Fruit fly (Drosophila melanogaster) whole organism, embryonic: Measurements from ENCODE around the gene slf.

ENCODE experiments used
- Blimp-1 ChIP-seq: fragments of 200-800 bp; sonication (Bioruptor generic); optimal IDR thresholded peaks from 3 replicates; lab custom pipeline; 2018; ENCODE audit warnings: missing biosample characterization, missing genetic modification characterization, mild to moderate bottlenecking, moderate library complexity, missing genetic modification reagents
- CG10431 ChIP-seq: fragments of 200-800 bp; sonication (Bioruptor generic); optimal IDR thresholded peaks from 3 replicates; lab custom pipeline; 2018; ENCODE audit warnings: missing biosample characterization, mild to moderate bottlenecking, missing genetic modification characterization
- CG12236 ChIP-seq: fragments of 200-800 bp; sonication (Bioruptor generic); optimal IDR thresholded peaks from 2 replicates; lab custom pipeline; 2016; ENCODE audit warnings: missing biosample characterization, missing genetic modification characterization
- CG13424 ChIP-seq: fragments of 200-800 bp; sonication (Bioruptor generic); optimal IDR thresholded peaks from 2 replicates; lab custom pipeline; 2019; ENCODE audit warnings: missing biosample characterization, mild to moderate bottlenecking, missing genetic modification characterization, moderate library complexity
- CG13624 ChIP-seq: fragments of 200-800 bp; sonication (Bioruptor generic); optimal IDR thresholded peaks from 2 replicates; lab custom pipeline; 2016; ENCODE audit warnings: missing biosample characterization, missing genetic modification characterization
- CG14014 ChIP-seq: fragments of 200-800 bp; sonication (Bioruptor generic); IDR thresholded peaks from 2 replicates; pipeline ENCODE4 v1.3.6; 2022; ENCODE audit warnings: missing biosample characterization, missing genetic modification characterization
- CG17186 ChIP-seq: fragments of 200-800 bp; sonication (Bioruptor generic); optimal IDR thresholded peaks from 3 replicates; lab custom pipeline; 2017; ENCODE audit warnings: missing biosample characterization, missing genetic modification reagents, missing genetic modification characterization
- CG17802 ChIP-seq: fragments of 200-800 bp; sonication (Bioruptor generic); optimal IDR thresholded peaks from 2 replicates; lab custom pipeline; 2018; ENCODE audit warnings: missing biosample characterization, mild to moderate bottlenecking, missing genetic modification characterization, moderate library complexity
- CG18262 ChIP-seq: fragments of 200-800 bp; optimal IDR thresholded peaks from 3 replicates; lab custom pipeline; 2019; ENCODE audit warnings: missing biosample characterization, mild to moderate bottlenecking, missing genetic modification characterization, moderate library complexity
- CG18619 ChIP-seq: fragments of 200-800 bp; sonication (Bioruptor generic); optimal IDR thresholded peaks from 3 replicates; lab custom pipeline; 2017; ENCODE audit warnings: missing biosample characterization, mild to moderate bottlenecking, missing genetic modification characterization
- CG3726 ChIP-seq: fragments of 200-800 bp; sonication (Bioruptor generic); IDR thresholded peaks from 3 replicates; pipeline ENCODE4, ENCODE4 v1.3.6; 2022; ENCODE audit warnings: missing biosample characterization, missing genetic modification characterization
- CG3838 ChIP-seq: fragments of 200-800 bp; sonication (Bioruptor generic); optimal IDR thresholded peaks from 3 replicates; lab custom pipeline; 2016; ENCODE audit warnings: missing biosample characterization, missing genetic modification characterization
- CG4360 ChIP-seq: fragments of 200-800 bp; sonication (Bioruptor generic); IDR thresholded peaks from 2 replicates; pipeline ENCODE4 v1.3.6; 2022; ENCODE audit warnings: missing biosample characterization, missing genetic modification characterization
- CG6654 ChIP-seq: fragments of 200-800 bp; sonication (Bioruptor generic); optimal IDR thresholded peaks from 2 replicates; lab custom pipeline; 2017; ENCODE audit warnings: missing biosample characterization, mild to moderate bottlenecking, missing genetic modification characterization
- CG7745 ChIP-seq: fragments of 200-800 bp; sonication (Bioruptor generic); optimal IDR thresholded peaks from 2 replicates; lab custom pipeline; 2018; ENCODE audit warnings: missing biosample characterization, mild to moderate bottlenecking, missing genetic modification characterization, moderate library complexity
- CG9876 ChIP-seq: fragments of 200-800 bp; sonication (Bioruptor generic); optimal IDR thresholded peaks from 2 replicates; lab custom pipeline; 2016; ENCODE audit warnings: missing biosample characterization, missing genetic modification characterization
- CG9932 ChIP-seq: fragments of 200-800 bp; sonication (Bioruptor generic); IDR thresholded peaks from 2 replicates; pipeline ENCODE4 v1.3.6; 2022; ENCODE audit warnings: missing biosample characterization, missing genetic modification characterization
- Doc2 ChIP-seq: fragments of 200-800 bp; sonication (Bioruptor generic); IDR thresholded peaks from 2 replicates; pipeline ENCODE4 v1.3.6; 2022; ENCODE audit warnings: missing biosample characterization, missing genetic modification characterization
- Gug ChIP-seq: fragments of 200-800 bp; sonication (Bioruptor generic); IDR thresholded peaks from 4 replicates; pipeline ENCODE4 v1.3.6; 2022; ENCODE audit warnings: missing biosample characterization, missing genetic modification characterization
- MESR4 ChIP-seq: fragments of 200-800 bp; sonication (Bioruptor generic); optimal IDR thresholded peaks from 2 replicates; lab custom pipeline; 2018; ENCODE audit warnings: missing biosample characterization, mild to moderate bottlenecking, missing genetic modification characterization, moderate library complexity
- Mes4 ChIP-seq: fragments of 200-800 bp; sonication (Bioruptor generic); optimal IDR thresholded peaks from 2 replicates; lab custom pipeline; 2016; ENCODE audit warnings: missing biosample characterization, missing genetic modification characterization
- Myb ChIP-seq: fragments of 200-800 bp; sonication (Bioruptor generic); optimal IDR thresholded peaks from 2 replicates; lab custom pipeline; 2016; ENCODE audit warnings: missing biosample characterization, missing genetic modification characterization
- NC2β ChIP-seq: fragments of 200-800 bp; sonication (Bioruptor generic); optimal IDR thresholded peaks from 2 replicates; lab custom pipeline; 2016; ENCODE audit warnings: missing biosample characterization, missing genetic modification characterization
- NK7.1 ChIP-seq: fragments of 200-800 bp; sonication (Bioruptor generic); optimal IDR thresholded peaks from 3 replicates; lab custom pipeline; 2016; ENCODE audit warnings: missing biosample characterization, missing genetic modification characterization
- Nf-YA ChIP-seq: fragments of 200-800 bp; sonication (Bioruptor generic); IDR thresholded peaks from 2 replicates; pipeline ENCODE4 v1.3.6; 2022; ENCODE audit warnings: missing biosample characterization, missing genetic modification characterization
- Oli ChIP-seq: fragments of 200-800 bp; sonication (Bioruptor generic); optimal IDR thresholded peaks from 2 replicates; lab custom pipeline; 2018; ENCODE audit warnings: missing biosample characterization, mild to moderate bottlenecking, missing genetic modification characterization, moderate library complexity
- Optix ChIP-seq: fragments of 200-800 bp; sonication (Bioruptor generic); IDR thresholded peaks from 3 replicates; pipeline ENCODE4 v1.3.6; 2022; ENCODE audit warnings: missing biosample characterization, missing genetic modification characterization
- Side ChIP-seq: fragments of 200-800 bp; sonication (Bioruptor generic); optimal IDR thresholded peaks from 2 replicates; lab custom pipeline; 2016; ENCODE audit warnings: missing biosample characterization, missing genetic modification characterization
- Usf ChIP-seq: fragments of 200-800 bp; sonication (Bioruptor generic); optimal IDR thresholded peaks from 2 replicates; lab custom pipeline; 2017; ENCODE audit warnings: missing genotype, missing biosample characterization, missing genetic modification characterization
- chn ChIP-seq: fragments of 200-800 bp; sonication (Bioruptor generic); optimal IDR thresholded peaks from 2 replicates; lab custom pipeline; 2016; ENCODE audit warnings: missing biosample characterization, missing genetic modification characterization
- dimm ChIP-seq: fragments of 200-800 bp; sonication (Bioruptor generic); IDR thresholded peaks from 2 replicates; pipeline ENCODE4 v1.3.6; 2022; ENCODE audit warnings: missing biosample characterization, missing genetic modification characterization
- dmrt99B ChIP-seq: fragments of 200-800 bp; sonication (Bioruptor generic); optimal IDR thresholded peaks from 2 replicates; lab custom pipeline; 2018; ENCODE audit warnings: missing biosample characterization, mild to moderate bottlenecking, missing genetic modification characterization, moderate library complexity
- fd102C ChIP-seq: fragments of 200-800 bp; sonication (Bioruptor generic); optimal IDR thresholded peaks from 2 replicates; lab custom pipeline; 2018; ENCODE audit warnings: missing biosample characterization, mild to moderate bottlenecking, missing genetic modification characterization, moderate library complexity
- fd64A ChIP-seq: fragments of 200-800 bp; sonication (Bioruptor generic); optimal IDR thresholded peaks from 3 replicates; lab custom pipeline; 2018; ENCODE audit warnings: missing biosample characterization, mild to moderate bottlenecking, missing genetic modification characterization
- hb ChIP-seq: fragments of 200-800 bp; sonication (Bioruptor generic); IDR thresholded peaks from 3 replicates; pipeline ENCODE4 v1.3.6; 2022; ENCODE audit warnings: missing biosample characterization, missing genetic modification characterization; ENCODE audit not compliant: partially characterized antibody
- onecut ChIP-seq: fragments of 200-800 bp; sonication (Bioruptor generic); IDR thresholded peaks from 2 replicates; pipeline ENCODE4 v1.3.6; 2022; ENCODE audit warnings: missing biosample characterization, missing genetic modification characterization
- pb ChIP-seq: fragments of 200-800 bp; sonication (Bioruptor generic); optimal IDR thresholded peaks from 3 replicates; lab custom pipeline; 2016; ENCODE audit warnings: missing biosample characterization, missing genetic modification characterization
- phol ChIP-seq: fragments of 200-800 bp; sonication (Bioruptor generic); optimal IDR thresholded peaks from 3 replicates; lab custom pipeline; 2018; ENCODE audit warnings: missing biosample characterization, mild to moderate bottlenecking, missing genetic modification characterization, moderate library complexity
- prd ChIP-seq, 3 experiments: fragments of >200 bp in 2 of 3; fragments of 200-800 bp in 1 of 3; sonication (Bioruptor generic) in 1 of 3; optimal IDR thresholded peaks in 2 of 3; IDR thresholded peaks in 1 of 3; 2 replicates in 2 of 3; 3 replicates in 1 of 3; pipeline versions ENCODE4 v1.3.6 to Lab custom; 2017 to 2022; ENCODE audit warnings: missing biosample characterization in 1 of 3, missing genetic modification characterization in 1 of 3
- rib ChIP-seq: fragments of 200-800 bp; sonication (Bioruptor generic); IDR thresholded peaks from 2 replicates; pipeline ENCODE4 v1.3.6; 2022; ENCODE audit warnings: missing biosample characterization, missing genetic modification characterization
- sim ChIP-seq: fragments of 200-800 bp; sonication (Bioruptor generic); IDR thresholded peaks from 2 replicates; pipeline ENCODE4 v1.3.6; 2022; ENCODE audit warnings: missing biosample characterization, missing genetic modification characterization
- slbo ChIP-seq: fragments of 200-800 bp; sonication (Bioruptor generic); IDR thresholded peaks from 2 replicates; pipeline ENCODE4 v1.3.6; 2022; ENCODE audit warnings: missing biosample characterization, missing genetic modification characterization
- toy ChIP-seq: fragments of 200-800 bp; sonication (Bioruptor generic); IDR thresholded peaks from 2 replicates; pipeline ENCODE4 v1.3.6; 2022; ENCODE audit warnings: missing biosample characterization, missing genetic modification characterization
- trh ChIP-seq: fragments of 200-800 bp; sonication (Bioruptor generic); optimal IDR thresholded peaks from 2 replicates; lab custom pipeline; 2016; ENCODE audit warnings: missing biosample characterization, missing genetic modification characterization
- tup ChIP-seq: fragments of 200-800 bp; sonication (Bioruptor generic); optimal IDR thresholded peaks from 2 replicates; lab custom pipeline; 2016; ENCODE audit warnings: missing biosample characterization, mild to moderate bottlenecking, missing genetic modification characterization, moderate library complexity
- unpg ChIP-seq: fragments of 200-800 bp; sonication (Bioruptor generic); optimal IDR thresholded peaks from 3 replicates; lab custom pipeline; 2018; ENCODE audit warnings: missing biosample characterization, mild to moderate bottlenecking, missing genetic modification characterization, moderate library complexity
- zf30C ChIP-seq: fragments of 200-800 bp; sonication (Bioruptor generic); optimal IDR thresholded peaks from 3 replicates; lab custom pipeline; 2018; ENCODE audit warnings: missing biosample characterization, mild to moderate bottlenecking, missing genetic modification characterization

Gene slf

dm6 chr2L:4810697-4811490, 9.2 kb upstream of the slf start (continued):
- TF ChIP-seq CG18262 (tag; lab: Kevin White, UChicago): peak; percentile 81
- TF ChIP-seq chn (GFP tag; lab: Kevin White, UChicago): peak; percentile 29
- peak; percentile 19; the same call in 1 of the 2 replicates for TF ChIP-seq onecut
- TF ChIP-seq CG3838 (GFP tag; lab: Kevin White, UChicago): no peak
- no peak for TF ChIP-seq Gug
- TF ChIP-seq CG3726 (GFP tag; lab: Robert Waterston, UW): no peak
- TF ChIP-seq slbo (GFP tag; lab: Robert Waterston, UW): peak; percentile 71
- peak; percentile 17 for TF ChIP-seq trh (GFP tag; lab: Kevin White, UChicago)
- peak; percentile 56 for TF ChIP-seq CG10431 (GFP tag; lab: Kevin White, UChicago)
- no peak for TF ChIP-seq prd (optimal IDR thresholded peaks at IDR 0.05; lab: Kevin White, UChicago)
- TF ChIP-seq prd (GFP tag; IDR thresholded peaks at IDR 0.05; lab: Robert Waterston, UW): no peak; the same call in 2 of the 3 replicates
- no peak for TF ChIP-seq zf30C (GFP tag; lab: Kevin White, UChicago)
- TF ChIP-seq, all 482 proteins: peak for 221

DNA sequence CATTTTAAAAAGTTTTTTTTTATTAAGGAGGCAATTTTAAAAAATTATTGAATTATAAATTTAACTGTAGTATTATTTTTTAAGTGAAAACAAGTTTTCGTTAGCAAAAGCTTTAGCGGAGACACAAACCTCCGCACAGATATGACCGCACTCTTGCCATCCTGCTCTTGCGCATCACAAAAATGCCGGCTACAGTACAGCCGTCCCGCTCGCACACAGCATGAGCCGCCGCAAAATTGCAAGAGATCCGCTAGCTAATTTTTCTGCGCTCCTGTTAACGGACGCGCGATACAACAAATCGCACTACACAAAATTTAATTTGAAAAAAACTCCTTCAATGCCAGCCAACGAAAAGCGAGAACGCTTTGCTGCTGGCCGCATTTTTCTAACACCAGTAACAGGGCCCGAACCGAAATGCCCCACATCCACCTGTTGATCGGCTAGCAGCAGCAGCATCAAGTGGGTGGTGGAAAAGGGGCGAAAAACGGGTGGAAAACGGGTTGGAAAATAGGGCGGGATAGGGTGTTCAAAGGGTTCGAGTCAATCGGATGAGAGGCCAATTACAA, 8.4 kb upstream of the slf start:
- TF ChIP-seq Usf (GFP tag; lab: Kevin White, UChicago) (no peak), MESR4 (GFP tag; lab: Kevin White, UChicago) (no peak), CG12236 (GFP tag; lab: Kevin White, UChicago) (no peak), fd102C (GFP tag; lab: Kevin White, UChicago) (no peak), CG7745 (peak; percentile 67), Oli (peak; percentile 6), CG9932 (GFP tag; lab: Robert Waterston, UW) (peak; percentile 56; the same call in 1 of the 2 replicates), Nf-YA (GFP tag; lab: Robert Waterston, UW) (peak; percentile 31; the same call in 1 of the 2 replicates), Doc2 (GFP tag; lab: Robert Waterston, UW) (no peak), CG13424 (tag; lab: Kevin White, UChicago) (peak; percentile 63), CG13624 (peak; percentile 44), tup (peak; percentile 19), dimm (GFP tag; lab: Robert Waterston, UW) (no peak), Blimp-1 (GFP tag; lab: Kevin White, UChicago) (peak; percentile 52), sim (GFP tag; lab: Robert Waterston, UW) (no peak), Optix (GFP tag; lab: Robert Waterston, UW) (no peak), CG6654 (GFP tag; lab: Kevin White, UChicago) (no peak), rib (peak; percentile 66; the same call in 1 of the 2 replicates), unpg (peak; percentile 52), hb (no peak), pb (no peak), CG9876 (GFP tag; lab: Kevin White, UChicago) (no peak), fd64A (GFP tag; lab: Kevin White, UChicago) (no peak), Myb (no peak), CG17186 (GFP tag; lab: Kevin White, UChicago) (no peak), CG17802 (tag; lab: Kevin White, UChicago) (peak; percentile 15), CG14014 (peak; percentile 50; the same call in 1 of the 2 replicates), phol (peak; percentile 38), NK7.1 (GFP tag; lab: Kevin White, UChicago) (no peak), CG18619 (GFP tag; lab: Kevin White, UChicago) (peak; percentile 25), Mes4 (no peak), Side (GFP tag; lab: Kevin White, UChicago) (peak; percentile 26), toy (GFP tag; lab: Robert Waterston, UW) (no peak), NC2β (no peak), dmrt99B (tag; lab: Kevin White, UChicago) (no peak), CG4360 (GFP tag; lab: Robert Waterston, UW) (0 out of 2 replicates have a peak, but pooled peaks have one; percentile 38)
